Worm (Caenorhabditis elegans): ENCODE data around the gene smc-3.

Gene smc-3

ce11 chrIII:11289876-11290275 lies 828 bp upstream of the smc-3 start (continued):
- TF ChIP-seq bed-2 (GFP tag; IDR thresholded peaks at IDR 0.05) (no peak), Y53F4B.3 (GFP tag; IDR thresholded peaks at IDR 0.05) (no peak), fkh-3 (tag; optimal IDR thresholded peaks at IDR 0.05) (no peak), akir-1 (GFP tag; optimal IDR thresholded peaks at IDR 0.05) (no peak), F57C9.4 (tag; optimal IDR thresholded peaks at IDR 0.05) (no peak), attf-6 (GFP tag; IDR thresholded peaks at IDR 0.05) (no peak), ztf-28 (GFP tag; IDR thresholded peaks at IDR 0.05) (0 out of 2 replicates have a peak, but pooled peaks have one; percentile 31), K12H6.12 (tag; optimal IDR thresholded peaks at IDR 0.05) (no peak), hlh-12 (tag; optimal IDR thresholded peaks at IDR 0.05) (no peak), hmg-1.2 (GFP tag; IDR thresholded peaks at IDR 0.05) (no peak), ceh-91 (GFP tag; IDR thresholded peaks at IDR 0.05) (peak; percentile 74), bed-1 (GFP tag; IDR thresholded peaks at IDR 0.05) (no peak), tlf-1 (GFP tag; optimal IDR thresholded peaks at IDR 0.05) (no peak), repo-1 (tag; optimal IDR thresholded peaks at IDR 0.05) (no peak), nfyb-1 (GFP tag; IDR thresholded peaks at IDR 0.05) (no peak), hsf-1 (GFP tag; IDR thresholded peaks at IDR 0.05) (no peak), ceh-100 (GFP tag; IDR thresholded peaks at IDR 0.05) (0 out of 2 replicates have a peak, but pooled peaks have one; percentile 29), efl-1 (GFP tag; optimal IDR thresholded peaks at IDR 0.05) (peak; percentile 70), ceh-79 (tag; optimal IDR thresholded peaks at IDR 0.05) (no peak), Y95B8A.8 (GFP tag; IDR thresholded peaks at IDR 0.05) (no peak), aptf-2 (GFP tag; conservative IDR thresholded peaks at IDR 0.05) (0 out of 2 replicates have a peak, but pooled peaks have one; percentile 31), attf-3 (GFP tag; conservative IDR thresholded peaks at IDR 0.05) (no peak), ceh-40 (GFP tag; IDR thresholded peaks at IDR 0.05) (no peak), atf-7 (tag; optimal IDR thresholded peaks at IDR 0.05) (no peak), ztf-22 (GFP tag; optimal IDR thresholded peaks at IDR 0.05) (no peak), snpc-1.3 (tag; optimal IDR thresholded peaks at IDR 0.05; ENCODE audit: insufficient read depth) (peak; percentile 48), Y56A3A.18 (GFP tag; IDR thresholded peaks at IDR 0.05) (no peak), hlh-26 (GFP tag; conservative IDR thresholded peaks at IDR 0.05) (no peak), mcd-1 (GFP tag; IDR thresholded peaks at IDR 0.05) (peak; percentile 24; the same call in 1 of the 2 replicates)

ce11 chrIII:11311466-11311865 lies 20.8 kb downstream of the smc-3 start, which contains the start of gene rab-35:
Gene rab-35, minus strand, starts transcription at chrIII:11311566.
- no peak for TF ChIP-seq madf-3 (GFP tag; IDR thresholded peaks at IDR 0.05)
- no peak for TF ChIP-seq gei-17 (GFP tag; optimal IDR thresholded peaks at IDR 0.05)
- TF ChIP-seq dpff-1 (tag; optimal IDR thresholded peaks at IDR 0.05), result no peak
- no peak for TF ChIP-seq snpc-1.3 (tag; optimal IDR thresholded peaks at IDR 0.05; ENCODE audit: insufficient read depth)
- no peak for TF ChIP-seq zim-3 (tag; optimal IDR thresholded peaks at IDR 0.05)
- no peak for TF ChIP-seq tbp1 (GFP tag; optimal IDR thresholded peaks at IDR 0.05)
- no peak for TF ChIP-seq C17E4.6 (GFP tag; IDR thresholded peaks at IDR 0.05)
- TF ChIP-seq fkh-3 (tag; optimal IDR thresholded peaks at IDR 0.05), result no peak
- no peak for TF ChIP-seq ztf-28 (GFP tag; IDR thresholded peaks at IDR 0.05)
- TF ChIP-seq akir-1 (GFP tag; optimal IDR thresholded peaks at IDR 0.05), result no peak
- no peak for TF ChIP-seq ztf-25 (GFP tag; IDR thresholded peaks at IDR 0.05)
- TF ChIP-seq nhr-27 (tag; optimal IDR thresholded peaks at IDR 0.05), result no peak
- no peak for TF ChIP-seq bed-1 (GFP tag; IDR thresholded peaks at IDR 0.05)
- TF ChIP-seq rec-8 (tag; optimal IDR thresholded peaks at IDR 0.05), result no peak
- TF ChIP-seq unc-62 (GFP tag; optimal IDR thresholded peaks at IDR 0.05), result no peak
- TF ChIP-seq mes-4 (tag; optimal IDR thresholded peaks at IDR 0.05), result no peak
- TF ChIP-seq egl-18 (GFP tag; IDR thresholded peaks at IDR 0.05), result no peak
- no peak for TF ChIP-seq ztf-3 (GFP tag; optimal IDR thresholded peaks at IDR 0.05)
